Worm (Caenorhabditis elegans) whole organism, late embryonic: ENCODE results near the gene suox-1.

Experiments used
- F13H6.1 ChIP-seq: sonication (generic microtip); optimal IDR thresholded peaks from 2 replicates; lab custom pipeline; 2016; ENCODE audit warnings: missing genetic modification characterization, missing compliant biosample characterization
- ceh-6 ChIP-seq: fragments of 200-800 bp; sonication (Bioruptor generic); optimal IDR thresholded peaks from 2 replicates; lab custom pipeline; 2018; ENCODE audit warnings: mild to moderate bottlenecking, missing genetic modification characterization, missing compliant biosample characterization
- dmd-4 ChIP-seq: sonication (generic microtip); optimal IDR thresholded peaks from 2 replicates; lab custom pipeline; 2016; ENCODE audit warnings: borderline replicate concordance, missing genetic modification characterization, missing compliant biosample characterization
- elt-2 ChIP-seq: sonication (generic microtip); optimal IDR thresholded peaks from 2 replicates; lab custom pipeline; 2016; ENCODE audit warnings: missing genetic modification reagents, missing genetic modification characterization, missing compliant biosample characterization
- fkh-10 ChIP-seq: fragments of 150-350 bp; optimal IDR thresholded peaks from 2 replicates; lab custom pipeline; 2014; ENCODE audit warnings: missing biosample characterization, missing genetic modification reagents, missing genetic modification characterization
- nhr-11 ChIP-seq: fragments of 150-350 bp; optimal IDR thresholded peaks from 2 replicates; lab custom pipeline; 2014; ENCODE audit warnings: missing biosample characterization, missing genetic modification characterization
- pha-4 ChIP-seq: fragments of 150-350 bp; optimal IDR thresholded peaks from 2 replicates; lab custom pipeline; 2018; ENCODE audit warnings: missing biosample characterization, missing genetic modification reagents, missing genetic modification characterization
- pqm-1 ChIP-seq: sonication (generic microtip); optimal IDR thresholded peaks from 2 replicates; lab custom pipeline; 2016; ENCODE audit warnings: missing genetic modification characterization, missing compliant biosample characterization

DNA sequence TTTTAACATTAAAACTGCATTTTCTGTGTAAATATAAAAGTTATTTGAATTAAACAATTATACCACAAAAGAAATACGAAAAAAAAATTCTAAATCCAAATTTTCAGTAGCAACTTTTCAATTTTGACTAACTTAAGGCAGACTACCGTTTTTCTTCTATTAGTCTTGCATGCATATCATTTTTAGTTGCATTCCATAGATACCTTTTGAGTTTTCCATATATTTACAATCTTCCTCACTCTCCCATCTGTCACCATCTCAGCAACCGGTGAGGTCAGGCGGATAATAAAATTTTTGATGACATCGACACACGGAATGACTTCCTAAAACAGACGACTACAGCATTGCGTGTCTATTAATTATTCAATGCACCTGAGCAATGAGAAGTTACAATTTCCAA is 18.6 kb upstream of the suox-1 start, which contains the start of gene gcy-36:
- TF ChIP-seq fkh-10 (no peak), pqm-1 (tag; lab: Kevin White, UChicago) (no peak), pha-4 (no peak), elt-2 (tag; lab: Kevin White, UChicago) (no peak), nhr-11 (tag; lab: Kevin White, UChicago) (no peak), ceh-6 (no peak), F13H6.1 (tag; lab: Kevin White, UChicago) (no peak), dmd-4 (tag; lab: Kevin White, UChicago) (no peak)
